Worm (Caenorhabditis elegans) whole organism, L1 larva: ENCODE data around the gene qdpr-1.

Experiments used
- C34B4.2 ChIP-seq: sonication (generic microtip); optimal IDR thresholded peaks from 2 replicates; lab custom pipeline; 2017; ENCODE audit warnings: mild to moderate bottlenecking, missing genetic modification characterization, missing compliant biosample characterization
- dpl-1 ChIP-seq, 3 experiments: fragments of 150-350 bp in 2 of 3; sonication (generic microtip) in 1 of 3; optimal IDR thresholded peaks; 2 replicates each; lab custom pipeline; 2014 to 2017; ENCODE audit warnings: missing biosample characterization in 3 of 3, missing genetic modification characterization in 3 of 3, missing genetic modification reagents in 3 of 3
- egl-13 ChIP-seq: sonication (generic microtip); optimal IDR thresholded peaks from 2 replicates; lab custom pipeline; 2016; ENCODE audit warnings: missing genotype, missing genetic modification reagents, missing genetic modification characterization, missing compliant biosample characterization
- fkh-4 ChIP-seq: sonication (generic microtip); optimal IDR thresholded peaks from 2 replicates; lab custom pipeline; 2016; ENCODE audit warnings: missing compliant biosample characterization, missing genetic modification characterization, borderline replicate concordance
- mdl-1 ChIP-seq, 2 experiments: fragments of 150-350 bp; optimal IDR thresholded peaks; 2 replicates each; lab custom pipeline; 2014 to 2017; ENCODE audit warnings: missing biosample characterization in 2 of 2, missing genetic modification characterization in 2 of 2, inconsistent platforms in 1 of 2
- mep-1 ChIP-seq: fragments of 150-350 bp; optimal IDR thresholded peaks from 2 replicates; lab custom pipeline; 2014; ENCODE audit warnings: missing biosample characterization, missing genetic modification characterization
- nhr-11 ChIP-seq: fragments of 150-350 bp; optimal IDR thresholded peaks from 2 replicates; lab custom pipeline; 2014; ENCODE audit warnings: missing biosample characterization, missing genetic modification characterization
- nhr-71 ChIP-seq: sonication (generic microtip); optimal IDR thresholded peaks from 2 replicates; lab custom pipeline; 2016; ENCODE audit warnings: mild to moderate bottlenecking, missing genetic modification characterization, moderate library complexity, missing compliant biosample characterization
- nhr-76 ChIP-seq: sonication (generic microtip); optimal IDR thresholded peaks from 2 replicates; lab custom pipeline; 2017; ENCODE audit warnings: missing biosample characterization, missing genetic modification characterization
- skn-1 ChIP-seq: fragments of 150-350 bp; optimal IDR thresholded peaks from 2 replicates; lab custom pipeline; 2014; ENCODE audit warnings: missing biosample characterization, missing genetic modification characterization
- snpc-4 ChIP-seq: fragments of 150-350 bp; optimal IDR thresholded peaks from 2 replicates; lab custom pipeline; 2014; ENCODE audit warnings: missing biosample characterization, missing genetic modification characterization
- sptf-1 ChIP-seq: fragments of 150-350 bp; optimal IDR thresholded peaks from 2 replicates; lab custom pipeline; 2014; ENCODE audit warnings: missing biosample characterization, missing genetic modification characterization

ce11 chrIII:13404418-13404817 is 10.7 kb downstream of the qdpr-1 start, which contains the start of gene ttr-52:
- TF ChIP-seq C34B4.2 (no peak), egl-13 (tag; lab: Kevin White, UChicago) (no peak), mdl-1 (tag; optimal IDR thresholded peaks at IDR 0.05; lab: Kevin White, UChicago) (no peak), nhr-71 (tag; lab: Kevin White, UChicago) (no peak), skn-1 (no peak), snpc-4 (tag; lab: Kevin White, UChicago) (no peak), sptf-1 (tag; lab: Kevin White, UChicago) (no peak), nhr-76 (no peak), fkh-4 (tag; lab: Kevin White, UChicago) (no peak), dpl-1 (GFP tag; optimal IDR thresholded peaks at IDR 0.05; lab: Kevin White, UChicago) (no peak), mep-1 (tag; lab: Kevin White, UChicago) (no peak), nhr-11 (tag; lab: Kevin White, UChicago) (no peak)
